Fruit fly (Drosophila melanogaster) whole organism, pupa: ENCODE measurements around the gene CG42661.

ENCODE experiments used
- CG12605 ChIP-seq: fragments of 200-800 bp; sonication (Bioruptor generic); IDR thresholded peaks from 2 replicates; pipeline ENCODE4 v1.3.6; 2022; ENCODE audit warnings: missing biosample characterization, missing genetic modification characterization
- CG14655 ChIP-seq: fragments of 200-800 bp; sonication (Bioruptor generic); optimal IDR thresholded peaks from 3 replicates; lab custom pipeline; 2017; ENCODE audit warnings: mild to moderate bottlenecking, missing biosample characterization, missing genetic modification reagents, missing genetic modification characterization
- CG17806 ChIP-seq: fragments of 200-800 bp; sonication (Bioruptor generic); optimal IDR thresholded peaks from 2 replicates; lab custom pipeline; 2018; ENCODE audit warnings: missing biosample characterization, mild to moderate bottlenecking, missing genetic modification characterization, moderate library complexity
- CG32121 ChIP-seq: fragments of 200-800 bp; sonication (Bioruptor generic); IDR thresholded peaks from 2 replicates; pipeline ENCODE4 v1.3.6; 2022; ENCODE audit warnings: missing biosample characterization, missing genetic modification characterization
- CG8301 ChIP-seq: fragments of 200-800 bp; sonication (Bioruptor generic); optimal IDR thresholded peaks from 2 replicates; lab custom pipeline; 2018; ENCODE audit warnings: missing biosample characterization, mild to moderate bottlenecking, missing genetic modification characterization
- CG9948 ChIP-seq: fragments of 200-800 bp; sonication (Bioruptor generic); optimal IDR thresholded peaks from 2 replicates; lab custom pipeline; 2018; ENCODE audit warnings: missing biosample characterization, mild to moderate bottlenecking, missing genetic modification characterization, moderate library complexity
- EcR ChIP-seq: fragments of 200-800 bp; sonication (Bioruptor generic); optimal IDR thresholded peaks from 3 replicates; lab custom pipeline; 2019; ENCODE audit warnings: missing biosample characterization, missing genetic modification characterization, mild to moderate bottlenecking, moderate library complexity, missing genetic modification reagents
- Ets98B ChIP-seq: fragments of 200-800 bp; sonication (Bioruptor generic); IDR thresholded peaks from 2 replicates; pipeline ENCODE4 v1.3.6; 2022; ENCODE audit warnings: missing biosample characterization, missing genetic modification characterization
- Pif1A ChIP-seq: fragments of 200-800 bp; sonication (Bioruptor generic); optimal IDR thresholded peaks from 3 replicates; lab custom pipeline; 2016; ENCODE audit warnings: missing biosample characterization, missing genetic modification characterization

DNA sequence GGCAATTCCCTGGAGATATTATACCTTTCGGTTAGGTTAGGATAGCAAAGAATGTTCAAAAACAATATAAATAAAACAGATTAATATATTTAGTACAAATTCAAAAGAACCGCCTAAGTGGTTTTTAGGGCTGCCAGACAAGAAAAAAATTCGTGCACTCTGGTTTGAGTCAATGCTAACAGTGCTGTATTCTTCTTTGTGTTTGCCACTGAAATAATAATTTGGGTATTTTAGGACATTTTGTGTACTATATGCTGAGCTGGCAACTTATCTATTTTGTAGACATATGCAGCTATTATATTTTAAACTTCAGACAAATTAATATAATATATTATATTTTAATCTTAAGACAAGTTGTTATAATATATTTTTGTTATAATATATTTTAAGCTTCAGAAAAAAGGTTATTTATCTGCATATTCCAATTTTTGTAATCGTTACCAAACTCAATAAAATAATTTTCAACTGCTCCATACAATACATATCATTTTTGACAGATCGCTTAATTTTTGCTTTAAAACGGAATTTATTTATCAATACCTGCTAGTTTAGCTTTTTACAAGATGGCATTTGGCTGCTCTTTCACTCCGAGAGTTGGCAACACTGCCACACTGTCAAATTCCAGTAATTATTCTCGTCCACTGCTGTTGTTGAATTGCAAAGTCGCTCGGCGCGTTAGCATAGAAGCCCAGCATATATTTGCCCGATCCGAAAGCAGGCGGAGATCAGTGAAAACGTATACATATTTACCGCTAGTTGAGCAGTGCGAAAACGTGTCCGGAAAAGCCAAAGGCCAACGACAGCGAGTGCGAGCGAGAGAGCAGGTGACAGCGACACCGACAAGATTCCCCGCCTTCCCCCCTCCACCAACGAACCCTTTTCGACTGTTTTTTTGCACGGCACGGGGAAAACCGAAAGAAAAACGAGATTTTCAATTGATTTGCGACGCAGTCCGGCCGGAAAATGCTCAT is 45.4 kb downstream of the CG42661 start, which contains the start of gene CG7546:
- TF ChIP-seq CG8301 (tag; lab: Kevin White, UChicago) (no peak), EcR (peak; percentile 56), Ets98B (GFP tag; lab: Robert Waterston, UW) (no peak), CG17806 (tag; lab: Kevin White, UChicago) (no peak), CG9948 (tag; lab: Kevin White, UChicago) (no peak), CG32121 (GFP tag; lab: Robert Waterston, UW) (no peak), CG14655 (GFP tag; lab: Kevin White, UChicago) (no peak), CG12605 (GFP tag; lab: Robert Waterston, UW) (no peak), Pif1A (GFP tag; lab: Kevin White, UChicago) (no peak)
